Worm (Caenorhabditis elegans): ENCODE data around the gene F13A7.1.

Gene F13A7.1

ce11 chrV:16401519-16401918 lies 23.8 kb upstream of the F13A7.1 start, which contains the start of gene F13A7.14 (continued):
- peak; percentile 16 for TF ChIP-seq ceh-28 (tag; optimal IDR thresholded peaks at IDR 0.05)
- peak; percentile 90 for TF ChIP-seq nhr-43 (tag; optimal IDR thresholded peaks at IDR 0.05; ENCODE audit: poor library complexity, severe bottlenecking)
- TF ChIP-seq sea-2 (GFP tag; optimal IDR thresholded peaks at IDR 0.05) = no peak
- TF ChIP-seq skn-1 (tag; optimal IDR thresholded peaks at IDR 0.05) = peak; percentile 29
- no peak for TF ChIP-seq nhr-77 (tag; optimal IDR thresholded peaks at IDR 0.05)
- no peak for TF ChIP-seq tbx-2 (tag; optimal IDR thresholded peaks at IDR 0.05)
- peak; percentile 65 for TF ChIP-seq lin-39 (tag; optimal IDR thresholded peaks at IDR 0.05)
- TF ChIP-seq nhr-28 (tag; optimal IDR thresholded peaks at IDR 0.05) = no peak

- TF ChIP-seq egl-5 (tag; optimal IDR thresholded peaks at IDR 0.05) (no peak), elt-3 (tag; optimal IDR thresholded peaks at IDR 0.05) (no peak), lsy-12 (tag; optimal IDR thresholded peaks at IDR 0.05) (no peak), mml-1 (tag; optimal IDR thresholded peaks at IDR 0.05) (no peak), nhr-237 (tag; optimal IDR thresholded peaks at IDR 0.05) (no peak), pha-4 (tag; optimal IDR thresholded peaks at IDR 0.05) (no peak), elt-1 (tag; optimal IDR thresholded peaks at IDR 0.05) (no peak), nhr-76 (tag; optimal IDR thresholded peaks at IDR 0.05) (no peak), nhr-43 (tag; optimal IDR thresholded peaks at IDR 0.05; ENCODE audit: poor library complexity, severe bottlenecking) (no peak), sea-2 (GFP tag; optimal IDR thresholded peaks at IDR 0.05) (no peak), nhr-12 (tag; optimal IDR thresholded peaks at IDR 0.05) (no peak), nhr-28 (tag; optimal IDR thresholded peaks at IDR 0.05) (no peak), nhr-25 (tag; optimal IDR thresholded peaks at IDR 0.05) (no peak), skn-1 (tag; optimal IDR thresholded peaks at IDR 0.05) (no peak), eor-1 (tag; optimal IDR thresholded peaks at IDR 0.05) (no peak)
Observed at ce11 chrV:16399388-16399787, 21.6 kb upstream of the F13A7.1 start, which contains the start of gene sre-36. Gene sre-36, plus strand, starts transcription at chrV:16399688.

ce11 chrV:16395739-16396138 lies 18.0 kb upstream of the F13A7.1 start, which contains the start of gene F13A7.12:
Gene F13A7.12, plus strand, starts transcription at chrV:16396039.
- TF ChIP-seq nfya-1 (tag; optimal IDR thresholded peaks at IDR 0.05; ENCODE audit: insufficient read depth) (no peak), tbx-2 (tag; optimal IDR thresholded peaks at IDR 0.05) (no peak), ama-1 (optimal IDR thresholded peaks at IDR 0.05) (no peak), unc-62 (GFP tag; optimal IDR thresholded peaks at IDR 0.05) (no peak), nhr-76 (tag; optimal IDR thresholded peaks at IDR 0.05) (no peak)

- no peak for TF ChIP-seq fkh-2 (tag; optimal IDR thresholded peaks at IDR 0.05)
- TF ChIP-seq elt-2 (tag; optimal IDR thresholded peaks at IDR 0.05) = peak; percentile 74
- TF ChIP-seq pha-4 (tag; optimal IDR thresholded peaks at IDR 0.05) = peak; percentile 46
- no peak for TF ChIP-seq elt-1 (tag; optimal IDR thresholded peaks at IDR 0.05)
- TF ChIP-seq jun-1 (tag; optimal IDR thresholded peaks at IDR 0.05) = peak; percentile 36
- peak; percentile 1 for TF ChIP-seq hmg-11 (tag; optimal IDR thresholded peaks at IDR 0.05)
- peak; percentile 23 for TF ChIP-seq nhr-23 (tag; optimal IDR thresholded peaks at IDR 0.05)
- peak; percentile 86 for TF ChIP-seq pqm-1 (tag; optimal IDR thresholded peaks at IDR 0.05)
- TF ChIP-seq ceh-28 (tag; optimal IDR thresholded peaks at IDR 0.05) = peak; percentile 8
- no peak for TF ChIP-seq fkh-10 (GFP tag; optimal IDR thresholded peaks at IDR 0.05)
Observed at ce11 chrV:16395131-16395530, 17.4 kb upstream of the F13A7.1 start, which contains the start of gene F13A7.11. Gene F13A7.11, minus strand, starts transcription at chrV:16395304.

- TF ChIP-seq nhr-77 (tag; optimal IDR thresholded peaks at IDR 0.05) (no peak), hmg-11 (tag; optimal IDR thresholded peaks at IDR 0.05) (no peak), egl-5 (tag; optimal IDR thresholded peaks at IDR 0.05) (no peak), ceh-9 (tag; optimal IDR thresholded peaks at IDR 0.05) (no peak), zag-1 (tag; optimal IDR thresholded peaks at IDR 0.05) (no peak), nhr-28 (tag; optimal IDR thresholded peaks at IDR 0.05) (no peak), nhr-23 (tag; optimal IDR thresholded peaks at IDR 0.05) (no peak), ztf-11 (tag; optimal IDR thresholded peaks at IDR 0.05) (no peak), lin-15B (tag; optimal IDR thresholded peaks at IDR 0.05) (no peak), fkh-10 (GFP tag; optimal IDR thresholded peaks at IDR 0.05) (no peak), nhr-237 (tag; optimal IDR thresholded peaks at IDR 0.05) (no peak)
Observed at ce11 chrV:16393728-16394127, 16.0 kb upstream of the F13A7.1 start, which contains the start of gene srd-63. Gene srd-63, minus strand, starts transcription at chrV:16393828.
